Worm (Caenorhabditis elegans): ENCODE measurements around the gene nlp-35.

ce11 chrIV:9511640-9512039, 7.1 kb downstream of the nlp-35 start:
- TF ChIP-seq lin-11 (tag; optimal IDR thresholded peaks at IDR 0.05) (no peak), aly-2 (tag; optimal IDR thresholded peaks at IDR 0.05) (no peak), nhr-77 (tag; optimal IDR thresholded peaks at IDR 0.05) (no peak), sma-3 (GFP tag; optimal IDR thresholded peaks at IDR 0.05) (no peak), ztf-11 (tag; optimal IDR thresholded peaks at IDR 0.05) (no peak), nhr-25 (tag; optimal IDR thresholded peaks at IDR 0.05) (no peak), ceh-16 (tag; optimal IDR thresholded peaks at IDR 0.05) (no peak), nhr-129 (tag; optimal IDR thresholded peaks at IDR 0.05) (no peak), snpc-4 (tag; optimal IDR thresholded peaks at IDR 0.05) (no peak), mdl-1 (tag; optimal IDR thresholded peaks at IDR 0.05) (no peak), fos-1 (tag; optimal IDR thresholded peaks at IDR 0.05) (no peak), Y55F3AM.14 (GFP tag; optimal IDR thresholded peaks at IDR 0.05) (no peak), ZK546.5 (tag; optimal IDR thresholded peaks at IDR 0.05) (no peak), skn-1 (tag; optimal IDR thresholded peaks at IDR 0.05) (no peak)
